Fruit fly (Drosophila melanogaster) whole organism, prepupa: ENCODE measurements around the gene hry.

Experiments used
- Blimp-1 ChIP-seq: fragments of 200-800 bp; sonication (Bioruptor generic); optimal IDR thresholded peaks from 3 replicates; lab custom pipeline; 2017; ENCODE audit warnings: missing biosample characterization, missing genetic modification characterization, mild to moderate bottlenecking, moderate library complexity, missing genetic modification reagents
- CG10631 ChIP-seq: fragments of 200-800 bp; sonication (Bioruptor generic); optimal IDR thresholded peaks from 2 replicates; lab custom pipeline; 2016; ENCODE audit warnings: missing biosample characterization, missing genetic modification characterization
- CG10669 ChIP-seq: fragments of 200-800 bp; sonication (Bioruptor generic); optimal IDR thresholded peaks from 3 replicates; lab custom pipeline; 2018; ENCODE audit warnings: missing biosample characterization, mild to moderate bottlenecking, missing genetic modification characterization, moderate library complexity
- CG11294 ChIP-seq: fragments of 200-800 bp; sonication (Bioruptor generic); IDR thresholded peaks from 2 replicates; pipeline ENCODE4 v1.3.6; 2022; ENCODE audit warnings: missing biosample characterization, missing genetic modification characterization
- CG11762 ChIP-seq: fragments of 200-800 bp; sonication (Bioruptor generic); optimal IDR thresholded peaks from 3 replicates; lab custom pipeline; 2016; ENCODE audit warnings: missing biosample characterization, missing genetic modification characterization; ENCODE audit not compliant: insufficient read depth
- CG11902 ChIP-seq: fragments of 200-800 bp; sonication (Bioruptor generic); optimal IDR thresholded peaks from 3 replicates; lab custom pipeline; 2016; ENCODE audit warnings: missing biosample characterization, missing genetic modification characterization
- CG15336 ChIP-seq: fragments of 200-800 bp; sonication (Bioruptor generic); IDR thresholded peaks from 2 replicates; pipeline ENCODE4 v1.3.6; 2022; ENCODE audit warnings: missing biosample characterization, missing genetic modification characterization
- CG1621 ChIP-seq: fragments of 200-800 bp; sonication (Bioruptor generic); optimal IDR thresholded peaks from 3 replicates; lab custom pipeline; 2018; ENCODE audit warnings: missing biosample characterization, mild to moderate bottlenecking, missing genetic modification characterization
- CG3032 ChIP-seq: fragments of 200-800 bp; optimal IDR thresholded peaks from 2 replicates; lab custom pipeline; 2019; ENCODE audit warnings: missing biosample characterization, mild to moderate bottlenecking, missing genetic modification characterization, moderate library complexity
- CG31627 ChIP-seq: fragments of 200-800 bp; sonication (Bioruptor generic); optimal IDR thresholded peaks from 3 replicates; lab custom pipeline; 2016; ENCODE audit warnings: missing biosample characterization, missing genetic modification characterization
- CG34406 ChIP-seq: fragments of 200-800 bp; sonication (Bioruptor generic); optimal IDR thresholded peaks from 3 replicates; lab custom pipeline; 2016; ENCODE audit warnings: missing biosample characterization, missing genetic modification characterization
- CG3919 ChIP-seq: fragments of 200-800 bp; sonication (Bioruptor generic); optimal IDR thresholded peaks from 3 replicates; lab custom pipeline; 2016; ENCODE audit warnings: missing biosample characterization, missing genetic modification characterization
- CG6163 ChIP-seq: fragments of 200-800 bp; sonication (Bioruptor generic); IDR thresholded peaks from 3 replicates; pipeline ENCODE4 v1.3.6; 2022; ENCODE audit warnings: missing biosample characterization, missing genetic modification characterization
- CG6276 ChIP-seq: fragments of 200-800 bp; sonication (Bioruptor generic); optimal IDR thresholded peaks from 2 replicates; lab custom pipeline; 2017; ENCODE audit warnings: missing biosample characterization, mild to moderate bottlenecking, missing genetic modification characterization
- CG6808 ChIP-seq: fragments of 200-800 bp; sonication (Bioruptor generic); optimal IDR thresholded peaks from 3 replicates; lab custom pipeline; 2017; ENCODE audit warnings: missing biosample characterization, missing genetic modification characterization, mild to moderate bottlenecking, moderate library complexity, missing genetic modification reagents
- CG6854 ChIP-seq: fragments of 200-800 bp; sonication (Bioruptor generic); optimal IDR thresholded peaks from 2 replicates; lab custom pipeline; 2017; ENCODE audit warnings: missing biosample characterization, mild to moderate bottlenecking, missing genetic modification characterization
- CG7368 ChIP-seq: fragments of 200-800 bp; sonication (Bioruptor generic); optimal IDR thresholded peaks from 3 replicates; lab custom pipeline; 2016; ENCODE audit warnings: missing biosample characterization, missing genetic modification characterization
- CG8119 ChIP-seq: fragments of 200-800 bp; sonication (Bioruptor generic); IDR thresholded peaks from 3 replicates; pipeline ENCODE4 v1.3.6; 2022; ENCODE audit warnings: missing biosample characterization, missing genetic modification characterization
- CG8319 ChIP-seq: fragments of 200-800 bp; sonication (Bioruptor generic); optimal IDR thresholded peaks from 3 replicates; lab custom pipeline; 2016; ENCODE audit warnings: missing biosample characterization, missing genetic modification characterization
- Eip75B ChIP-seq: fragments of 200-800 bp; sonication (Bioruptor generic); optimal IDR thresholded peaks from 3 replicates; lab custom pipeline; 2016; ENCODE audit warnings: missing biosample characterization, missing genetic modification characterization
- Eip78C ChIP-seq: fragments of 200-800 bp; sonication (Bioruptor generic); peaks from one replicate; lab custom pipeline; 2016; ENCODE audit warnings: missing biosample characterization, missing genetic modification characterization
- Eip93F ChIP-seq: fragments of 200-800 bp; sonication (Bioruptor generic); optimal IDR thresholded peaks from 2 replicates; lab custom pipeline; 2016; ENCODE audit warnings: missing biosample characterization, mild to moderate bottlenecking, missing genetic modification characterization
- Ets96B ChIP-seq: fragments of 200-800 bp; optimal IDR thresholded peaks from 2 replicates; lab custom pipeline; 2019; ENCODE audit warnings: missing biosample characterization, mild to moderate bottlenecking, missing genetic modification characterization, moderate library complexity
- Gug ChIP-seq: fragments of 200-800 bp; sonication (Bioruptor generic); IDR thresholded peaks from 2 replicates; pipeline ENCODE4 v1.3.6; 2022; ENCODE audit warnings: missing biosample characterization, missing genetic modification characterization
- Hr38 ChIP-seq: sonication (Bioruptor generic); optimal IDR thresholded peaks from 2 replicates; lab custom pipeline; 2016; ENCODE audit warnings: missing biosample characterization, missing genetic modification characterization
- Hr39 ChIP-seq: fragments of 200-800 bp; sonication (Bioruptor generic); optimal IDR thresholded peaks from 2 replicates; lab custom pipeline; 2016; ENCODE audit warnings: missing biosample characterization, missing genetic modification characterization
- Hr4 ChIP-seq: fragments of 200-800 bp; sonication (Bioruptor generic); optimal IDR thresholded peaks from 3 replicates; lab custom pipeline; 2016; ENCODE audit warnings: missing biosample characterization, missing genetic modification characterization
- Lpt ChIP-seq: fragments of 200-800 bp; sonication (Bioruptor generic); optimal IDR thresholded peaks from 3 replicates; lab custom pipeline; 2016; ENCODE audit warnings: missing biosample characterization, missing genetic modification characterization
- Met ChIP-seq: fragments of 200-800 bp; sonication (Bioruptor generic); optimal IDR thresholded peaks from 3 replicates; lab custom pipeline; 2016; ENCODE audit warnings: missing biosample characterization, missing genetic modification characterization
- OdsH ChIP-seq: fragments of 200-800 bp; sonication (Bioruptor generic); optimal IDR thresholded peaks from 3 replicates; lab custom pipeline; 2016; ENCODE audit warnings: missing biosample characterization, missing genetic modification characterization
- Smox ChIP-seq: fragments of 200-800 bp; sonication (Bioruptor generic); optimal IDR thresholded peaks from 3 replicates; lab custom pipeline; 2016; ENCODE audit warnings: missing biosample characterization, missing genetic modification characterization
- Sox102F ChIP-seq: fragments of 200-800 bp; sonication (Bioruptor generic); optimal IDR thresholded peaks from 2 replicates; lab custom pipeline; 2016; ENCODE audit warnings: missing biosample characterization, mild to moderate bottlenecking, missing genetic modification characterization
- Sox14 ChIP-seq: fragments of 200-800 bp; sonication (Bioruptor generic); optimal IDR thresholded peaks from 3 replicates; lab custom pipeline; 2016; ENCODE audit warnings: missing biosample characterization, missing genetic modification characterization
- Sox15 ChIP-seq: fragments of 200-800 bp; sonication (Bioruptor generic); optimal IDR thresholded peaks from 3 replicates; lab custom pipeline; 2016; ENCODE audit warnings: missing biosample characterization, missing genetic modification characterization
- achi ChIP-seq: fragments of 200-800 bp; sonication (Bioruptor generic); optimal IDR thresholded peaks from 3 replicates; lab custom pipeline; 2016; ENCODE audit warnings: missing biosample characterization, missing genetic modification characterization
- acj6 ChIP-seq: fragments of 200-800 bp; sonication (Bioruptor generic); optimal IDR thresholded peaks from 3 replicates; lab custom pipeline; 2016; ENCODE audit warnings: missing biosample characterization, missing genetic modification characterization
- cyc ChIP-seq: fragments of 200-800 bp; sonication (Bioruptor generic); optimal IDR thresholded peaks from 3 replicates; lab custom pipeline; 2016; ENCODE audit warnings: missing biosample characterization, missing genetic modification characterization
- dac ChIP-seq: fragments of 200-800 bp; sonication (Bioruptor generic); optimal IDR thresholded peaks from 2 replicates; lab custom pipeline; 2017; ENCODE audit warnings: missing biosample characterization, mild to moderate bottlenecking, missing genetic modification characterization
- dsx ChIP-seq: fragments of 200-800 bp; optimal IDR thresholded peaks from 3 replicates; lab custom pipeline; 2019; ENCODE audit warnings: missing biosample characterization, mild to moderate bottlenecking, missing genetic modification characterization, moderate library complexity; ENCODE audit not compliant: poor library complexity, severe bottlenecking
- esn ChIP-seq: fragments of 200-800 bp; sonication (Bioruptor generic); optimal IDR thresholded peaks from 2 replicates; lab custom pipeline; 2016; ENCODE audit warnings: missing biosample characterization, mild to moderate bottlenecking, missing genetic modification characterization, moderate library complexity
- fd59A ChIP-seq: fragments of 200-800 bp; sonication (Bioruptor generic); optimal IDR thresholded peaks from 2 replicates; lab custom pipeline; 2017; ENCODE audit warnings: missing biosample characterization, mild to moderate bottlenecking, missing genetic modification characterization, missing genetic modification reagents
- fd85E ChIP-seq: fragments of 200-800 bp; sonication (Bioruptor generic); optimal IDR thresholded peaks from 3 replicates; lab custom pipeline; 2016; ENCODE audit warnings: missing biosample characterization, missing genetic modification characterization
- fkh ChIP-seq: fragments of 200-800 bp; sonication (Bioruptor generic); optimal IDR thresholded peaks from 3 replicates; lab custom pipeline; 2017; ENCODE audit warnings: missing biosample characterization, mild to moderate bottlenecking, missing genetic modification characterization, moderate library complexity
- lz ChIP-seq: fragments of 200-800 bp; sonication (Bioruptor generic); optimal IDR thresholded peaks from 3 replicates; lab custom pipeline; 2016; ENCODE audit warnings: missing biosample characterization, missing genetic modification characterization
- net ChIP-seq: fragments of 200-800 bp; sonication (Bioruptor generic); optimal IDR thresholded peaks from 3 replicates; lab custom pipeline; 2016; ENCODE audit warnings: missing biosample characterization, missing genetic modification characterization
- pdm3 ChIP-seq: fragments of 200-800 bp; sonication (Bioruptor generic); optimal IDR thresholded peaks from 3 replicates; lab custom pipeline; 2016; ENCODE audit warnings: missing biosample characterization, missing genetic modification characterization
- salr ChIP-seq, 2 experiments: fragments of 200-800 bp; sonication (Bioruptor generic); optimal IDR thresholded peaks; 3 replicates each; lab custom pipeline; 2016 to 2018; ENCODE audit warnings: missing biosample characterization in 2 of 2, missing genetic modification characterization in 2 of 2, mild to moderate bottlenecking in 1 of 2
- spab ChIP-seq: fragments of 200-800 bp; sonication (Bioruptor generic); optimal IDR thresholded peaks from 2 replicates; lab custom pipeline; 2017; ENCODE audit warnings: missing biosample characterization, mild to moderate bottlenecking, missing genetic modification characterization, missing genetic modification reagents
- ss ChIP-seq, 2 experiments: fragments of 200-800 bp; sonication (Bioruptor generic); optimal IDR thresholded peaks; 2 replicates in 1 of 2; 3 replicates in 1 of 2; lab custom pipeline; 2017 to 2018; ENCODE audit warnings: mild to moderate bottlenecking in 2 of 2, missing biosample characterization in 2 of 2, missing genetic modification characterization in 2 of 2, moderate library complexity in 1 of 2
- svp ChIP-seq: fragments of 200-800 bp; sonication (Bioruptor generic); peaks from one replicate; lab custom pipeline; 2016; ENCODE audit warnings: missing biosample characterization, missing genetic modification characterization
- topi ChIP-seq: fragments of 200-800 bp; sonication (Bioruptor generic); optimal IDR thresholded peaks from 3 replicates; lab custom pipeline; 2016; ENCODE audit warnings: missing biosample characterization, missing genetic modification characterization
- vri ChIP-seq: fragments of 200-800 bp; sonication (Bioruptor generic); optimal IDR thresholded peaks from 3 replicates; lab custom pipeline; 2016; ENCODE audit warnings: missing biosample characterization, mild to moderate bottlenecking, missing genetic modification characterization

hry gene

DNA sequence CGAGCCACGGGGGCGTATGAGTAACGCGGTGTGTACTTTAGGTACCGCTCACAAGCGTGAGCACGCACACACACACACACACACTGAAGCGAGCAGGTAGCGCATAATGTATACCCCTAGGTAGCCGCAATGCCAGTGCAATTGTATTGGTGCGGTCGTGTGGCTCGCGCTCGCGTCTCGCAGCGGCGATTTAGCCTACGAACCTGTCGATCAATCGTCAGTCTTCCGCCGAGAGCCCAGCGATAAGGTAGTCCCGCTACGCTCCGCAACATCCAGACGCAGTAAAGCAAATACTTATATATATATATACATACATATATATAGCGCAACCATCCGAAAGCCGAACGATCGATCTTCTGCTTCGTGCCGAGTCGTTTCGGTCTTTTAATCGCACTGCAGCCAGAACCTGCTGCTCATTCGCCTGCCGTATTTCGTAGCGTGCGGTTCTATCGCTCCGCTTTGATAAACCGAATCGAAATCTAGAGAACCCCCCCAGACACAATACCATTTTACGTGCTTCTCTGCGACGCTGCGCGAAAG, at the start of gene hry:
TSS of gene hry (plus strand) at position 215 of the 540 bp plus-strand sequence.
- TF ChIP-seq OdsH (peak; percentile 3), CG15336 (peak; percentile 59), CG11294 (GFP tag; lab: Robert Waterston, UW) (no peak), CG11762 (GFP tag; lab: Kevin White, UChicago) (no peak), Met (GFP tag; lab: Kevin White, UChicago) (peak; percentile 41), CG11902 (GFP tag; lab: Kevin White, UChicago) (no peak), CG10669 (GFP tag; lab: Kevin White, UChicago) (peak; percentile 4), Sox102F (GFP tag; lab: Kevin White, UChicago) (peak; percentile 59), Gug (GFP tag; lab: Robert Waterston, UW) (no peak; the same call in 1 of the 2 replicates), lz (GFP tag; lab: Kevin White, UChicago) (no peak), achi (GFP tag; lab: Kevin White, UChicago) (peak; percentile 19), CG3032 (peak; percentile 19), CG10631 (GFP tag; lab: Kevin White, UChicago) (no peak), dsx (GFP tag; lab: Kevin White, UChicago) (peak; percentile 73), CG6276 (peak; percentile 45), spab (peak; percentile 2), vri (GFP tag; lab: Kevin White, UChicago) (peak; percentile 88), cyc (GFP tag; lab: Kevin White, UChicago) (no peak), dac (GFP tag; lab: Kevin White, UChicago) (no peak), Smox (GFP tag; lab: Kevin White, UChicago) (no peak), Sox15 (no peak), fkh (GFP tag; lab: Kevin White, UChicago) (peak; percentile 90), CG8119 (GFP tag; lab: Robert Waterston, UW) (peak; percentile 39; the same call in 1 of the 3 replicates), salr (GFP tag; optimal IDR thresholded peaks at IDR 0.05; lab: Kevin White, UChicago) (no peak), CG8319 (GFP tag; lab: Kevin White, UChicago) (no peak), svp (peak; percentile 93), Eip78C (GFP tag; lab: Kevin White, UChicago) (peak; percentile 83), fd59A (GFP tag; lab: Kevin White, UChicago) (no peak), pdm3 (GFP tag; lab: Kevin White, UChicago) (no peak), CG6854 (GFP tag; lab: Kevin White, UChicago) (peak; percentile 94), Ets96B (peak; percentile 24), Hr4 (GFP tag; lab: Kevin White, UChicago) (no peak), ss (GFP tag; optimal IDR thresholded peaks at IDR 0.05; lab: Kevin White, UChicago) (peak; percentile 74 to 88), Eip75B (GFP tag; lab: Kevin White, UChicago) (peak; percentile 61), CG34406 (GFP tag; lab: Kevin White, UChicago) (peak; percentile 39), CG31627 (GFP tag; lab: Kevin White, UChicago) (no peak), acj6 (GFP tag; lab: Kevin White, UChicago) (peak; percentile 10), CG6808 (GFP tag; lab: Kevin White, UChicago) (peak; percentile 61), esn (GFP tag; lab: Kevin White, UChicago) (peak; percentile 25), net (GFP tag; lab: Kevin White, UChicago) (peak; percentile 65), CG6163 (peak; percentile 37; the same call in 1 of the 3 replicates), topi (peak; percentile 46), Sox14 (GFP tag; lab: Kevin White, UChicago) (peak; percentile 16), CG7368 (GFP tag; lab: Kevin White, UChicago) (peak; percentile 32), CG1621 (tag; lab: Kevin White, UChicago) (peak; percentile 53), Blimp-1 (GFP tag; lab: Kevin White, UChicago) (peak; percentile 74), Hr39 (GFP tag; lab: Kevin White, UChicago) (no peak), Eip93F (GFP tag; lab: Kevin White, UChicago) (peak; percentile 85), Hr38 (no peak), Lpt (GFP tag; lab: Kevin White, UChicago) (peak; percentile 29), CG3919 (GFP tag; lab: Kevin White, UChicago) (peak; percentile 67), fd85E (peak; percentile 59)
